Worm (Caenorhabditis elegans) whole organism, L4 larva: ENCODE results near the gene F35G2.1.

Experiments used
- F10B5.3 ChIP-seq: sonication (generic microtip); optimal IDR thresholded peaks from 2 replicates; lab custom pipeline; 2016; ENCODE audit warnings: mild to moderate bottlenecking, missing genetic modification characterization, missing compliant biosample characterization
- F44E2.7 ChIP-seq: fragments of 200-800 bp; sonication (Bioruptor generic); IDR thresholded peaks from 2 replicates; pipeline ENCODE4 v2.1.2; 2022; ENCODE audit warnings: missing genetic modification characterization, missing compliant biosample characterization
- T20F7.1 ChIP-seq: fragments of 200-800 bp; sonication (Bioruptor generic); optimal IDR thresholded peaks from 2 replicates; lab custom pipeline; 2018; ENCODE audit warnings: mild to moderate bottlenecking, missing genetic modification characterization, missing compliant biosample characterization
- Y105C5A.15 ChIP-seq: fragments of 200-800 bp; sonication (Bioruptor generic); IDR thresholded peaks from 2 replicates; pipeline ENCODE4 v1.3.6; 2022; ENCODE audit warnings: missing genetic modification characterization, missing compliant biosample characterization
- Y48G9A.11 ChIP-seq: fragments of 200-800 bp; sonication (Bioruptor generic); IDR thresholded peaks from 2 replicates; pipeline ENCODE4 v1.3.6; 2022; ENCODE audit warnings: missing genetic modification reagents, missing genetic modification characterization, missing compliant biosample characterization
- attf-4 ChIP-seq: sonication (generic microtip); optimal IDR thresholded peaks from 3 replicates; lab custom pipeline; 2017; ENCODE audit warnings: missing biosample characterization, missing genetic modification characterization
- ceh-82 ChIP-seq: sonication (generic microtip); optimal IDR thresholded peaks from 2 replicates; lab custom pipeline; 2017; ENCODE audit warnings: missing biosample characterization, missing genetic modification characterization
- daf-8 ChIP-seq: fragments of 200-800 bp; sonication (Bioruptor generic); IDR thresholded peaks from 2 replicates; pipeline ENCODE4 v1.3.6; 2022; ENCODE audit warnings: missing genetic modification characterization, missing compliant biosample characterization
- dmd-6 ChIP-seq: fragments of 200-800 bp; sonication (Bioruptor generic); IDR thresholded peaks from 2 replicates; pipeline ENCODE4 v1.3.6; 2022; ENCODE audit warnings: missing genetic modification reagents, missing genetic modification characterization, missing compliant biosample characterization
- duxl-1 ChIP-seq: sonication (generic microtip); optimal IDR thresholded peaks from 2 replicates; lab custom pipeline; 2016; ENCODE audit warnings: mild to moderate bottlenecking, missing genetic modification characterization, moderate library complexity, missing compliant biosample characterization; ENCODE audit not compliant: poor library complexity
- egl-27 ChIP-seq: sonication (generic microtip); optimal IDR thresholded peaks from 3 replicates; lab custom pipeline; 2017; ENCODE audit warnings: missing biosample characterization, missing genetic modification reagents, missing genetic modification characterization
- egl-43 ChIP-seq: fragments of 200-800 bp; sonication (Bioruptor generic); IDR thresholded peaks from 2 replicates; pipeline ENCODE4 v1.3.6; 2022; ENCODE audit warnings: missing genetic modification reagents, missing genetic modification characterization, missing compliant biosample characterization
- fos-1 ChIP-seq: fragments of 150-350 bp; optimal IDR thresholded peaks from 2 replicates; lab custom pipeline; 2014; ENCODE audit warnings: missing biosample characterization, missing genetic modification characterization
- hif-1 ChIP-seq, 2 experiments: sonication (generic microtip); optimal IDR thresholded peaks; 2 replicates each; lab custom pipeline; 2016 to 2017; ENCODE audit warnings: missing compliant biosample characterization in 2 of 2, missing genetic modification characterization in 2 of 2, missing genetic modification reagents in 2 of 2, missing genotype in 2 of 2, mild to moderate bottlenecking in 1 of 2
- hlh-30 ChIP-seq: sonication (generic microtip); optimal IDR thresholded peaks from 2 replicates; lab custom pipeline; 2017; ENCODE audit warnings: antibody characterized with exemption, mild to moderate bottlenecking, missing genetic modification characterization, missing compliant biosample characterization; ENCODE audit not compliant: insufficient read depth
- jun-1 ChIP-seq: fragments of 150-350 bp; optimal IDR thresholded peaks from 2 replicates; lab custom pipeline; 2014; ENCODE audit warnings: missing biosample characterization, missing genetic modification reagents, missing genetic modification characterization
- lin-13 ChIP-seq: fragments of 150-350 bp; optimal IDR thresholded peaks from 2 replicates; lab custom pipeline; 2014; ENCODE audit warnings: missing biosample characterization, missing genetic modification reagents, missing genetic modification characterization
- lin-38 ChIP-seq: fragments of 200-800 bp; sonication (Bioruptor generic); IDR thresholded peaks from 2 replicates; pipeline ENCODE4 v1.3.6; 2022; ENCODE audit warnings: missing genetic modification reagents, missing genetic modification characterization, missing compliant biosample characterization
- lsy-2 ChIP-seq, 2 experiments: fragments of 150-350 bp in 1 of 2; sonication (generic microtip) in 1 of 2; optimal IDR thresholded peaks; 2 replicates each; lab custom pipeline; 2014 to 2017; ENCODE audit warnings: missing biosample characterization in 2 of 2, missing genetic modification characterization in 2 of 2
- madf-5 ChIP-seq, 2 experiments: fragments of 200-800 bp; sonication (Bioruptor generic); IDR thresholded peaks; 2 replicates each; pipeline ENCODE4 v1.3.6; 2022; ENCODE audit warnings: missing compliant biosample characterization in 2 of 2, missing genetic modification characterization in 2 of 2
- mep-1 ChIP-seq: fragments of 150-350 bp; sonication (generic microtip); optimal IDR thresholded peaks from 3 replicates; lab custom pipeline; 2014; ENCODE audit warnings: missing biosample characterization, missing genetic modification characterization
- mes-2 ChIP-seq: sonication (generic microtip); optimal IDR thresholded peaks from 2 replicates; lab custom pipeline; 2016; ENCODE audit warnings: missing genotype, mild to moderate bottlenecking, missing genetic modification characterization, missing compliant biosample characterization; ENCODE audit not compliant: poor library complexity, severe bottlenecking
- nhr-10 ChIP-seq: fragments of 150-350 bp; optimal IDR thresholded peaks from 2 replicates; lab custom pipeline; 2014; ENCODE audit warnings: missing biosample characterization, missing genetic modification characterization
- nhr-11 ChIP-seq: fragments of 150-350 bp; optimal IDR thresholded peaks from 2 replicates; lab custom pipeline; 2014; ENCODE audit warnings: missing biosample characterization, missing genetic modification characterization
- nhr-111 ChIP-seq: fragments of 200-800 bp; sonication (Bioruptor generic); optimal IDR thresholded peaks from 2 replicates; lab custom pipeline; 2018; ENCODE audit warnings: mild to moderate bottlenecking, missing genetic modification characterization, missing compliant biosample characterization
- nhr-28 ChIP-seq: fragments of 150-350 bp; optimal IDR thresholded peaks from 2 replicates; lab custom pipeline; 2014; ENCODE audit warnings: missing biosample characterization, missing genetic modification characterization
- nhr-41 ChIP-seq: fragments of 200-800 bp; sonication (Bioruptor generic); IDR thresholded peaks from 2 replicates; pipeline ENCODE4 v1.3.6; 2022; ENCODE audit warnings: missing genetic modification reagents, missing genetic modification characterization, missing compliant biosample characterization
- pha-4 ChIP-seq, 2 experiments: fragments of 150-350 bp in 1 of 2; fragments of 200-800 bp in 1 of 2; sonication (Bioruptor generic) in 1 of 2; IDR thresholded peaks in 1 of 2; optimal IDR thresholded peaks in 1 of 2; 2 replicates each; pipeline versions ENCODE4 v1.3.6 to Lab custom; 2014 to 2022; ENCODE audit warnings: missing genetic modification characterization in 2 of 2, missing genetic modification reagents in 2 of 2, missing biosample characterization in 1 of 2, missing compliant biosample characterization in 1 of 2
- pqm-1 ChIP-seq: sonication (generic microtip); optimal IDR thresholded peaks from 2 replicates; lab custom pipeline; 2017; ENCODE audit warnings: missing biosample characterization, missing genetic modification characterization
- saeg-2 ChIP-seq: fragments of 200-800 bp; sonication (Bioruptor generic); IDR thresholded peaks from 2 replicates; pipeline ENCODE4 v1.3.6; 2022; ENCODE audit warnings: missing genetic modification reagents, missing genetic modification characterization, missing compliant biosample characterization
- skn-1 ChIP-seq: fragments of 150-350 bp; optimal IDR thresholded peaks from 2 replicates; lab custom pipeline; 2014; ENCODE audit warnings: missing biosample characterization, missing genetic modification characterization
- unc-62 ChIP-seq, 3 experiments: fragments of 150-350 bp in 1 of 3; sonication (generic microtip); optimal IDR thresholded peaks in 2 of 3; peaks in 1 of 3; 1 replicate in 1 of 3; 2 replicates in 2 of 3; lab custom pipeline; 2014 to 2017; ENCODE audit warnings: missing biosample characterization in 3 of 3, missing genetic modification characterization in 3 of 3, missing genetic modification reagents in 3 of 3, missing genotype in 1 of 3
- zfp-2 ChIP-seq: sonication (generic microtip); optimal IDR thresholded peaks from 2 replicates; lab custom pipeline; 2016; ENCODE audit warnings: mild to moderate bottlenecking, missing genetic modification characterization, missing compliant biosample characterization

The F35G2.1 gene

DNA sequence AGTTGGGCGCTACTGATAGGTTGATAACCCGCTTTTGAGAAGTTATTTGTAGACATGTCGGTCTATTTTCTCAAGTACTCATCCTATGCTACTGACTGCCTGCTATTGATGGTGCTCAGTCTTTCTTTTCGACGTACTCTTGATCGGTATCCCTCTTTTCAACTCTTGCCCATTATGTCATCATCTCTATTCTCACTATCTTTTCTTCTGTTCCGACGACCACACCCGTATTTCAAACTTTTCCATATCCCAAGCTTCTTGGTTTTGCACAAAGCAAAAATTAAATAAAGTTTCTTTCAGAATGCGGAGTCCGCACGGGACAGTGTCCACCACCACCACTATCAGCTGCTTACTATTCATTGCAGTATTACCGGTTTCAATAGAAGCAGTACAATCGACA lies at the start of gene F35G2.1:
F35G2.1 (plus strand) TSS at position 301 of the 400 bp plus-strand sequence.
- TF ChIP-seq attf-4 (no peak), T20F7.1 (GFP tag; lab: Kevin White, UChicago) (no peak), nhr-28 (tag; lab: Kevin White, UChicago) (no peak), zfp-2 (tag; lab: Kevin White, UChicago) (no peak), lin-13 (GFP tag; lab: Kevin White, UChicago) (no peak), egl-27 (tag; lab: Kevin White, UChicago) (no peak), madf-5 (GFP tag; IDR thresholded peaks at IDR 0.05; lab: Robert Waterston, UW) (no peak), Y48G9A.11 (no peak), fos-1 (tag; lab: Kevin White, UChicago) (no peak), duxl-1 (tag; lab: Kevin White, UChicago) (no peak), daf-8 (GFP tag; lab: Robert Waterston, UW) (no peak), unc-62 (GFP tag; optimal IDR thresholded peaks at IDR 0.05 in 1 of 2; lab: Kevin White, UChicago) (no peak), unc-62 (tag; optimal IDR thresholded peaks at IDR 0.05; lab: Kevin White, UChicago) (no peak)

DNA sequence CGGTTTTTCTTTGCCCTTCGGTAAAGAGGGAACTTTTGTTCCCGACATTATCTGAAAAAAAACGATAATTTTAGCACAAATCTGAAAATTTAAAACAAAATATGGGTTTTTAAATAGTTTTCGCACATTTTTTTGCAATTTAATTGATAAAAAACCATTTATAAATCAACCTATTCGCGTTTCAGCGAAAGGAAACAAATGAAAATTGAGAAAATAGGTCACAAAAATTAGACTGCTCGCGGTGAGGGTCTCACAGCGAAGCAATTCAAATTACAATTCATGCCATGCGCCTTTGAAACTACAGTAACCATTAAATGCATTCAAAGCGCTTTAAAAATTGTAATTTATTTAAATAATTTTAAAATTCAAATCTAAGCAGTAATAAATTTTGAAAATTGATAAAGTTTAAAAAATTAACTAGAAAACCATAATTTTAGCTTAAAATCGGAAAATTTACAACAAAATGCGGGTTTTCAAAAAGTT lies 48.8 kb upstream of the F35G2.1 start, which contains the start of gene B0001.7:
B0001.7 (minus strand) TSS at position 51 of the 483 bp plus-strand sequence.
- TF ChIP-seq mep-1 (tag; lab: Kevin White, UChicago) (no peak), nhr-111 (GFP tag; lab: Kevin White, UChicago) (no peak), skn-1 (no peak), saeg-2 (GFP tag; lab: Robert Waterston, UW) (no peak), nhr-10 (tag; lab: Kevin White, UChicago) (no peak), ceh-82 (tag; lab: Kevin White, UChicago) (no peak), F44E2.7 (no peak), nhr-41 (GFP tag; lab: Robert Waterston, UW) (no peak), nhr-11 (tag; lab: Kevin White, UChicago) (no peak), pha-4 (GFP tag; IDR thresholded peaks at IDR 0.05; lab: Robert Waterston, UW) (no peak), pha-4 (tag; optimal IDR thresholded peaks at IDR 0.05; lab: Kevin White, UChicago) (no peak), duxl-1 (tag; lab: Kevin White, UChicago) (no peak)

DNA sequence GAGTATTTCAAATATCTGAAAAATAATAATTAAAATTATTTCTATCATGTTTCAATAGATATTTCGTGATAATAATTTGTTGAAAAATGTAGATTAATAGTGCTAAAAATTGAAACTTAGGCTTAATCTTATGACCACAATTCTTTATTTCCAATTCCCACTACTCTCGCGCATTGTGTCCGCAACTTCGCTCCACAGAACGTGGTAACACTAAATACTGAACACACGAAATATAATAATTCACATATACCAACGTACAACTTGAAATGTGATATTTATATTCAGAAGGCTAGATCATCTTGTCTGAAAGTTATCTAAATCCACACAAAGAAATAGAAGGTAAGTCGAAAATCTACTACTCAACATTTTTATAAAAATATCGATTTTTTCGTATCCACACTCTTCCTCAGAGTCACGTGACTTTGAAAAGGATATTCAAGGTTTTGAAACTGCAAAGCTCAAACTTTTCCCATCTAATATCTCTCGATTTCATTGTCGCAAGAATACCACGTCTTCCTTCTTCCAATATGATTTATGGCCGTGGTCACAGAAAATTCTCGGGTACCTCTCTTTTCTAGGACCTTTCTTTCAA lies 46.3 kb upstream of the F35G2.1 start, which contains the start of gene eri-12:
eri-12 (plus strand) TSS at position 197 of the 592 bp plus-strand sequence.
- peak; percentile 21 for TF ChIP-seq nhr-28 (tag; lab: Kevin White, UChicago)
- TF ChIP-seq dmd-6: no peak
- peak; percentile 21 for TF ChIP-seq mes-2 (tag; lab: Kevin White, UChicago)
- no peak for TF ChIP-seq Y105C5A.15 (GFP tag; lab: Robert Waterston, UW)
- TF ChIP-seq jun-1 (tag; lab: Kevin White, UChicago): no peak
- TF ChIP-seq lsy-2 (tag; optimal IDR thresholded peaks at IDR 0.05; lab: Kevin White, UChicago): peak in 1 of 2 experiments; percentile 7
- no peak for TF ChIP-seq ceh-82 (tag; lab: Kevin White, UChicago)
- TF ChIP-seq hif-1 (tag; optimal IDR thresholded peaks at IDR 0.05; lab: Kevin White, UChicago): no peak
- peak; percentile 61 for TF ChIP-seq hlh-30 (tag; lab: Kevin White, UChicago)
- TF ChIP-seq egl-27 (tag; lab: Kevin White, UChicago): no peak
- TF ChIP-seq pqm-1 (tag; lab: Kevin White, UChicago): no peak
- TF ChIP-seq nhr-111 (GFP tag; lab: Kevin White, UChicago): no peak
- TF ChIP-seq lin-38 (GFP tag; lab: Robert Waterston, UW): peak; percentile 17; the same call in 1 of the 2 replicates
- TF ChIP-seq egl-43 (GFP tag; lab: Robert Waterston, UW): no peak
- no peak for TF ChIP-seq F10B5.3 (tag; lab: Kevin White, UChicago)
- TF ChIP-seq Y48G9A.11: no peak
